Worm (Caenorhabditis elegans) whole organism, L4 larva: ENCODE measurements around the gene mtcu-2.

ENCODE experiments used
- ceh-28 ChIP-seq: fragments of 150-350 bp; optimal IDR thresholded peaks from 2 replicates; lab custom pipeline; 2014; ENCODE audit warnings: missing biosample characterization, missing genetic modification reagents, missing genetic modification characterization
- ceh-82 ChIP-seq: sonication (generic microtip); optimal IDR thresholded peaks from 2 replicates; lab custom pipeline; 2017; ENCODE audit warnings: missing biosample characterization, missing genetic modification characterization
- ces-1 ChIP-seq: fragments of 150-350 bp; sonication (generic microtip); optimal IDR thresholded peaks from 4 replicates; lab custom pipeline; 2014; ENCODE audit warnings: missing biosample characterization, missing genetic modification reagents, missing genetic modification characterization
- daf-12 ChIP-seq: fragments of 150-350 bp; optimal IDR thresholded peaks from 2 replicates; lab custom pipeline; 2014; ENCODE audit warnings: missing biosample characterization, missing genetic modification reagents, missing genetic modification characterization
- lin-13 ChIP-seq: fragments of 150-350 bp; optimal IDR thresholded peaks from 2 replicates; lab custom pipeline; 2014; ENCODE audit warnings: missing biosample characterization, missing genetic modification reagents, missing genetic modification characterization
- lir-3 ChIP-seq: sonication (generic microtip); optimal IDR thresholded peaks from 2 replicates; lab custom pipeline; 2016; ENCODE audit warnings: mild to moderate bottlenecking, missing genetic modification characterization, missing compliant biosample characterization
- nhr-11 ChIP-seq: fragments of 150-350 bp; optimal IDR thresholded peaks from 2 replicates; lab custom pipeline; 2014; ENCODE audit warnings: missing biosample characterization, missing genetic modification characterization
- nhr-237 ChIP-seq: sonication (generic microtip); optimal IDR thresholded peaks from 2 replicates; lab custom pipeline; 2017; ENCODE audit warnings: missing biosample characterization, missing genetic modification characterization
- sdz-12 ChIP-seq: fragments of 200-800 bp; sonication (Bioruptor generic); optimal IDR thresholded peaks from 2 replicates; lab custom pipeline; 2018; ENCODE audit warnings: mild to moderate bottlenecking, missing genetic modification characterization, missing compliant biosample characterization
- unc-62 ChIP-seq, 3 experiments: fragments of 150-350 bp in 1 of 3; sonication (generic microtip); optimal IDR thresholded peaks in 2 of 3; peaks in 1 of 3; 1 replicate in 1 of 3; 2 replicates in 2 of 3; lab custom pipeline; 2014 to 2017; ENCODE audit warnings: missing biosample characterization in 3 of 3, missing genetic modification characterization in 3 of 3, missing genetic modification reagents in 3 of 3, missing genotype in 1 of 3
- zfp-2 ChIP-seq: sonication (generic microtip); optimal IDR thresholded peaks from 2 replicates; lab custom pipeline; 2016; ENCODE audit warnings: mild to moderate bottlenecking, missing genetic modification characterization, missing compliant biosample characterization

- no peak for TF ChIP-seq ceh-28 (tag; lab: Kevin White, UChicago)
- TF ChIP-seq daf-12 (tag; lab: Kevin White, UChicago), result no peak
- no peak for TF ChIP-seq sdz-12
- no peak for TF ChIP-seq zfp-2 (tag; lab: Kevin White, UChicago)
- TF ChIP-seq ceh-82 (tag; lab: Kevin White, UChicago), result no peak
- TF ChIP-seq nhr-11 (tag; lab: Kevin White, UChicago), result peak; percentile 47
- TF ChIP-seq unc-62 (GFP tag; optimal IDR thresholded peaks at IDR 0.05 in 1 of 2; lab: Kevin White, UChicago), result no peak
- no peak for TF ChIP-seq unc-62 (tag; optimal IDR thresholded peaks at IDR 0.05; lab: Kevin White, UChicago)
- no peak for TF ChIP-seq lir-3 (tag; lab: Kevin White, UChicago)
- TF ChIP-seq lin-13 (GFP tag; lab: Kevin White, UChicago), result no peak
- no peak for TF ChIP-seq nhr-237 (tag; lab: Kevin White, UChicago)
- TF ChIP-seq ces-1 (GFP tag; lab: Kevin White, UChicago), result no peak
These were observed 18.5 kb upstream of the mtcu-2 start for ce11 chrII:10051485-10051884.
